Worm (Caenorhabditis elegans): ENCODE results near the gene T11B7.1.
A peak's percentile ranks its signal among the peaks of the same experiment; 100 is the strongest.

The T11B7.1 gene

DNA sequence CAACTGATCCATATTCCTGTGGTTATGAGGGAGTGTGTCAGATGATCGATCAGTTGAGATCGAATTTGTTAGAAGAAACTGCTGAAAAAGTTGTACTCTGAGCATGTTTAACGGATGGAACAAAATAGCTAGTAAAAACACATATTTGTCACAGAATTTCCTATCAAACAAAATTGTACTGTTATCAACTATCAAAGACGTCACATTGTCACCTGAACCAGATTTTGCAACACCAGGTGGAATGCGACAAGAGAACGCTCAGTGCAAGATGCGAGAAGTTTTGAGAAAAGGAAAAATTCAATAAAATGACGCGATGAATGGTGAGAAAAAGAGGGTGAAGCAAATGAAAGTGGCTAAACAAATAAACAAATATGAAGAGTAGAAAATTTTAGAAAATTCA is 27.0 kb downstream of the T11B7.1 start:
- TF ChIP-seq pha-4 (tag; optimal IDR thresholded peaks at IDR 0.05) (peak; percentile 11), skn-1 (tag; optimal IDR thresholded peaks at IDR 0.05) (no peak), nhr-43 (tag; optimal IDR thresholded peaks at IDR 0.05; ENCODE audit: poor library complexity, severe bottlenecking) (no peak), fos-1 (tag; optimal IDR thresholded peaks at IDR 0.05) (no peak), ceh-9 (tag; optimal IDR thresholded peaks at IDR 0.05) (no peak), sea-2 (GFP tag; optimal IDR thresholded peaks at IDR 0.05) (no peak), fkh-10 (GFP tag; optimal IDR thresholded peaks at IDR 0.05) (no peak), nhr-25 (tag; optimal IDR thresholded peaks at IDR 0.05) (no peak), unc-39 (tag; optimal IDR thresholded peaks at IDR 0.05) (no peak), elt-1 (tag; optimal IDR thresholded peaks at IDR 0.05) (no peak), mdl-1 (tag; optimal IDR thresholded peaks at IDR 0.05) (no peak), elt-2 (tag; optimal IDR thresholded peaks at IDR 0.05) (peak; percentile 51), ama-1 (optimal IDR thresholded peaks at IDR 0.05) (no peak), egl-27 (tag; optimal IDR thresholded peaks at IDR 0.05) (no peak), ceh-82 (tag; optimal IDR thresholded peaks at IDR 0.05) (no peak), unc-62 (GFP tag; optimal IDR thresholded peaks at IDR 0.05) (no peak)

- TF ChIP-seq nhr-237 (tag; optimal IDR thresholded peaks at IDR 0.05) (no peak), lsy-12 (tag; optimal IDR thresholded peaks at IDR 0.05) (no peak), nhr-23 (tag; optimal IDR thresholded peaks at IDR 0.05) (peak; percentile 43), nfya-1 (tag; optimal IDR thresholded peaks at IDR 0.05; ENCODE audit: insufficient read depth) (no peak), zag-1 (tag; optimal IDR thresholded peaks at IDR 0.05) (no peak), lin-15B (tag; optimal IDR thresholded peaks at IDR 0.05) (peak; percentile 49), eor-1 (tag; optimal IDR thresholded peaks at IDR 0.05) (no peak), fkh-10 (GFP tag; optimal IDR thresholded peaks at IDR 0.05) (no peak), snpc-4 (tag; optimal IDR thresholded peaks at IDR 0.05) (peak; percentile 65), nhr-25 (tag; optimal IDR thresholded peaks at IDR 0.05) (peak; percentile 9), pha-4 (tag; optimal IDR thresholded peaks at IDR 0.05) (peak; percentile 75), nhr-77 (tag; optimal IDR thresholded peaks at IDR 0.05) (no peak), jun-1 (tag; optimal IDR thresholded peaks at IDR 0.05) (no peak)
Observed at ce11 chrIV:8869624-8870023, 29.1 kb downstream of the T11B7.1 start, which contains the start of gene npp-23. Gene npp-23, minus strand, starts transcription at chrIV:8869679.

ce11 chrIV:8872958-8873357 is 32.4 kb downstream of the T11B7.1 start, which contains the start of gene C09G9.3:
Gene C09G9.3, minus strand, starts transcription at chrIV:8873058.
- TF ChIP-seq nhr-43 (tag; optimal IDR thresholded peaks at IDR 0.05; ENCODE audit: poor library complexity, severe bottlenecking) (no peak), pqm-1 (tag; optimal IDR thresholded peaks at IDR 0.05) (no peak), fos-1 (tag; optimal IDR thresholded peaks at IDR 0.05) (no peak), ztf-11 (tag; optimal IDR thresholded peaks at IDR 0.05) (no peak), egl-5 (tag; optimal IDR thresholded peaks at IDR 0.05) (no peak)

DNA sequence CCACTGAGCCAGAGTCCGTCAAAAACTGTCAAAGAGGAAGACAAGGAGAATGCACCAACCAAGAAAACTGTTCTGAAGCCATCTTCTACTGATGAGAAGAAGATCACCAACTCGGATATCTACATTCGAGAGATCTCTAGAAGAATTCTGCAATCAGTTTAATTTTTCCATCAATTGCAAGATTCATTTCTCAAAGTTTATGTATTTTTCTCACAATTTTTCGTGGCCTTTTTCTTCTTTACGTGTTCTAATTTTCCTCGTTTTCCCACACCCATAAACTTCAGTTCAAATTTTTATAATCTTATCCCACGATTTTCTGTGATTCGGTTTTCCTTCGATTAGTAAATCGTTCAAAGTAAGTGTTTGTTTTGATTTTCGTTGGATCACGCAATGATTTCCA is 33.3 kb downstream of the T11B7.1 start, which contains the start of gene hdl-2:
Gene hdl-2, plus strand, starts transcription at position 301 of the 400 bp plus-strand sequence.
- TF ChIP-seq skn-1 (tag; optimal IDR thresholded peaks at IDR 0.05) = no peak

DNA sequence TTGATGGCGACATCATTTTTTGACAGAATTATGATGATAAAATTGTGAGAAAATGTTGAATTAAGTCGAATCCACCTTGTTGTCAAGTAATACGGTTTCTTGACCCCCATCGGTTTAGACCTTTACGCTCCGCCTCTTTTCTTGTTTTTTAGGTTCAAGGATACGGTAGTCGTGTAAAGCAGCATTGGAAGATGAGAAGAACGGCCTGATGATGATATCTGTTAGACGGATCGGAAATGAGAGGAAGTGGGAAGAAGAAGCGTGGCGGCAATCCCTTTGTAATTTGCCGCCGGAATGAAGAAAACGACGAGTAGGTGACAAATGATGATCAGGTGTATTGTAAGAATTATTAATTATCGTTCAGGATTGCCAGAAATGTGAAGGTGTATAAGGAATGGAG is 39.3 kb downstream of the T11B7.1 start, which contains the start of gene npax-4:
Gene npax-4, minus strand, starts transcription at position 101 of the 400 bp plus-strand sequence.
- TF ChIP-seq pha-4 (tag; optimal IDR thresholded peaks at IDR 0.05) = no peak
- TF ChIP-seq elt-2 (tag; optimal IDR thresholded peaks at IDR 0.05) = no peak
- TF ChIP-seq ceh-9 (tag; optimal IDR thresholded peaks at IDR 0.05) = no peak

- TF ChIP-seq ZK546.5 (tag; optimal IDR thresholded peaks at IDR 0.05) (no peak), lin-15B (tag; optimal IDR thresholded peaks at IDR 0.05) (no peak), fkh-2 (tag; optimal IDR thresholded peaks at IDR 0.05) (no peak), lsy-12 (tag; optimal IDR thresholded peaks at IDR 0.05) (no peak), nhr-76 (tag; optimal IDR thresholded peaks at IDR 0.05) (no peak), nhr-67 (tag; optimal IDR thresholded peaks at IDR 0.05) (no peak), R02D3.7 (tag; optimal IDR thresholded peaks at IDR 0.05) (no peak), nhr-237 (tag; optimal IDR thresholded peaks at IDR 0.05) (no peak), snpc-4 (tag; optimal IDR thresholded peaks at IDR 0.05) (no peak), mml-1 (tag; optimal IDR thresholded peaks at IDR 0.05) (no peak), pqm-1 (tag; optimal IDR thresholded peaks at IDR 0.05) (no peak), nhr-28 (tag; optimal IDR thresholded peaks at IDR 0.05) (no peak), hmg-11 (tag; optimal IDR thresholded peaks at IDR 0.05) (no peak), zag-1 (tag; optimal IDR thresholded peaks at IDR 0.05) (no peak), aly-2 (tag; optimal IDR thresholded peaks at IDR 0.05) (no peak), ceh-28 (tag; optimal IDR thresholded peaks at IDR 0.05) (no peak)
Observed at ce11 chrIV:8881181-8881580, 40.7 kb downstream of the T11B7.1 start, which contains the start of gene C09G9.8. Gene C09G9.8, plus strand, starts transcription at chrIV:8881481.
